Worm (Caenorhabditis elegans): ENCODE results near the gene twk-28.

twk-28 gene

DNA sequence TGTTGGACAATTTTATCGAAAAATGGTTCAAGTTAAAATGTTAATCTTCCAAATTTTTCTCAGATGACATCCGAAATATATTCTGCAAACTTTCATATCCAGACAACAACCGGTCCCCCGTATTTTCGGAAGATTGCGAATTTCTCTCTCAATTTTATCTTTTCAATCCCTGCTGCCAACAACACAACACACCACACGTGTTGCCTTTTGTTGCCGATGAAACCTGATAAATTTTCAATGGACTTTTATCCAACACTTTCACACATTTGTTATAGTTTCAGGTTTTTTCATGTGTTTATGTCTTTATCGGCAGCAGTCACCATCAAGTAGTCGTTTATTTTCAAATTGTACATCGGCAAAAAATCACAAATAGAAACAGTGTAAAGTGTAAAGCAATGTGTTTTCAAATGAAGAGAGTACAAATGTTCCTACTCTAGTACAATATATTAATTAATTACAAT is 32.9 kb downstream of the twk-28 start (continued):
- TF ChIP-seq sptf-2 (GFP tag; optimal IDR thresholded peaks at IDR 0.05) (no peak), C17E4.6 (GFP tag; IDR thresholded peaks at IDR 0.05) (no peak), tbx-9 (tag; optimal IDR thresholded peaks at IDR 0.05; ENCODE audit: borderline replicate concordance) (no peak), ets-4 (GFP tag; optimal IDR thresholded peaks at IDR 0.05) (no peak), ama-1 (optimal IDR thresholded peaks at IDR 0.05) (peak; percentile 46), ama-1 (GFP tag; optimal IDR thresholded peaks at IDR 0.05) (no peak), rpc-1 (optimal IDR thresholded peaks at IDR 0.05) (no peak), rpc-1 (tag; optimal IDR thresholded peaks at IDR 0.05) (no peak), egrh-3 (GFP tag; IDR thresholded peaks at IDR 0.05) (no peak), attf-5 (GFP tag; optimal IDR thresholded peaks at IDR 0.05) (peak; percentile 2), lin-40 (tag; optimal IDR thresholded peaks at IDR 0.05) (peak; percentile 40), nfyb-1 (GFP tag; IDR thresholded peaks at IDR 0.05) (0 out of 2 replicates have a peak, but pooled peaks have one; percentile 37), nfya-1 (tag; optimal IDR thresholded peaks at IDR 0.05; ENCODE audit: borderline replicate concordance, insufficient read depth) (no peak), F52B5.7 (tag; optimal IDR thresholded peaks at IDR 0.05) (no peak), ztf-28 (GFP tag; IDR thresholded peaks at IDR 0.05) (no peak), F57A8.1 (GFP tag; optimal IDR thresholded peaks at IDR 0.05) (no peak), mes-4 (tag; optimal IDR thresholded peaks at IDR 0.05) (no peak), egl-44 (GFP tag; IDR thresholded peaks at IDR 0.05) (no peak), Y53G8AR.9 (GFP tag; conservative IDR thresholded peaks at IDR 0.05) (0 out of 2 replicates have a peak, but pooled peaks have one; percentile 56), cebp-2 (GFP tag; IDR thresholded peaks at IDR 0.05) (no peak), let-526 (GFP tag; IDR thresholded peaks at IDR 0.05) (0 out of 2 replicates have a peak, but pooled peaks have one; percentile 4), ztf-25 (GFP tag; IDR thresholded peaks at IDR 0.05) (0 out of 2 replicates have a peak, but pooled peaks have one; percentile 15), gei-17 (GFP tag; optimal IDR thresholded peaks at IDR 0.05) (peak; percentile 38), ztf-6 (GFP tag; IDR thresholded peaks at IDR 0.05) (no peak), pbrm-1 (GFP tag; IDR thresholded peaks at IDR 0.05) (0 out of 2 replicates have a peak, but pooled peaks have one; percentile 37), nfya-2 (GFP tag; IDR thresholded peaks at IDR 0.05) (no peak), die-1 (tag; optimal IDR thresholded peaks at IDR 0.05) (no peak), lir-1 (GFP tag; conservative IDR thresholded peaks at IDR 0.05) (0 out of 2 replicates have a peak, but pooled peaks have one; percentile 46), snpc-3.4 (tag; optimal IDR thresholded peaks at IDR 0.05) (no peak), madf-6 (GFP tag; IDR thresholded peaks at IDR 0.05) (no peak), unc-130 (GFP tag; optimal IDR thresholded peaks at IDR 0.05) (no peak), chd-7 (tag; optimal IDR thresholded peaks at IDR 0.05) (peak; percentile 46), snpc-1.1 (tag; optimal IDR thresholded peaks at IDR 0.05; ENCODE audit: insufficient read depth) (no peak), snpc-1.3 (tag; optimal IDR thresholded peaks at IDR 0.05; ENCODE audit: insufficient read depth) (no peak), F39B2.1 (GFP tag; IDR thresholded peaks at IDR 0.05) (no peak), dox-1 (GFP tag; IDR thresholded peaks at IDR 0.05) (peak; percentile 65), sdz-38 (tag; optimal IDR thresholded peaks at IDR 0.05) (no peak), K11D2.4 (GFP tag; IDR thresholded peaks at IDR 0.05) (0 out of 2 replicates have a peak, but pooled peaks have one; percentile 10), madf-3 (GFP tag; IDR thresholded peaks at IDR 0.05) (0 out of 2 replicates have a peak, but pooled peaks have one; percentile 38), nhr-179 (tag; optimal IDR thresholded peaks at IDR 0.05) (no peak), F57C9.4 (tag; optimal IDR thresholded peaks at IDR 0.05) (no peak), ztf-26 (tag; optimal IDR thresholded peaks at IDR 0.05) (peak; percentile 24), hrde-1 (tag; optimal IDR thresholded peaks at IDR 0.05; ENCODE audit: borderline replicate concordance) (no peak), somi-1 (GFP tag; optimal IDR thresholded peaks at IDR 0.05) (peak; percentile 25), F55B11.4 (tag; optimal IDR thresholded peaks at IDR 0.05; ENCODE audit: borderline replicate concordance, insufficient read depth) (no peak), hmg-1.2 (GFP tag; IDR thresholded peaks at IDR 0.05) (no peak), tbp1 (GFP tag; optimal IDR thresholded peaks at IDR 0.05) (peak; percentile 49), nhr-80 (tag; optimal IDR thresholded peaks at IDR 0.05) (peak; percentile 53)
